Worm (Caenorhabditis elegans): ENCODE results near the gene nekl-4.

DNA sequence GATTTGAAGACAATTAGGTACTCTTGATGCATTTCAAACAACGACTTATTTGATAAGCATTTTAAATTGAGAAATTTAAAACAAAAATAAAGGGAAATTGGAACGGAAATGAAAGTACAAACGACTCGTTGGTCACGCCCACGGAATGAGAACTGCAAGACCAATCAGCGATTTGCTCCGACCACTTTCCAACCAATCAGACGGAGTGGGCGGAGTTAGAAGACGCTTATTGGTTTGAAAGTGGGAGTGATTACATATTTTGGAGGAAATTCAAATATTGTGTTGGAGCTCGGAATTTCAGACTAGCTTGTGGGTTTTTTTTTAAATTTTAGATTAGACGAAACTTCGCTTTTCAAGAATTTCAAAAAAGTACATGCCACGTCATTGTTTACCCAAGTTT, 48.2 kb downstream of the nekl-4 start:
- no peak for TF ChIP-seq lsy-2 (tag; optimal IDR thresholded peaks at IDR 0.05)
- TF ChIP-seq mep-1 (tag; optimal IDR thresholded peaks at IDR 0.05), result no peak
- TF ChIP-seq elt-1 (tag; optimal IDR thresholded peaks at IDR 0.05; ENCODE audit: borderline replicate concordance, insufficient read depth), result no peak
- TF ChIP-seq nhr-28 (tag; optimal IDR thresholded peaks at IDR 0.05), result no peak
- TF ChIP-seq ces-1 (GFP tag; optimal IDR thresholded peaks at IDR 0.05), result no peak
- no peak for TF ChIP-seq nhr-76 (tag; optimal IDR thresholded peaks at IDR 0.05)
- TF ChIP-seq unc-39 (tag; optimal IDR thresholded peaks at IDR 0.05), result no peak

Measured in whole organism, mixed stage, embryonic.